Worm (Caenorhabditis elegans): ENCODE data around the gene dpy-2.

ce11 chrII:6713832-6714342, at the start of gene dpy-2:
- TF ChIP-seq Y5F2A.4 (GFP tag; optimal IDR thresholded peaks at IDR 0.05) (no peak), fos-1 (tag; optimal IDR thresholded peaks at IDR 0.05) (no peak), nhr-77 (tag; optimal IDR thresholded peaks at IDR 0.05) (no peak), Y48G9A.11 (GFP tag; IDR thresholded peaks at IDR 0.05) (no peak)

Measured in whole organism, L4 larva.